Fruit fly (Drosophila melanogaster): ENCODE results near the gene Srrm234.
A peak's percentile ranks its signal among the peaks of the same experiment; 100 is the strongest.

The Srrm234 gene

dm6 chr3L:1692859-1693258 lies 28.0 kb upstream of the Srrm234 start:
- TF ChIP-seq gl (tag; optimal IDR thresholded peaks at IDR 0.05), result peak; percentile 10
- no peak for TF ChIP-seq D1 (tag; optimal IDR thresholded peaks at IDR 0.05)
- TF ChIP-seq CG10348 (GFP tag; IDR thresholded peaks at IDR 0.05), result no peak
- peak; percentile 74 for TF ChIP-seq CG8159 (tag; optimal IDR thresholded peaks at IDR 0.05)
- TF ChIP-seq EcR (GFP tag; optimal IDR thresholded peaks at IDR 0.05), result no peak
- TF ChIP-seq CG13204 (GFP tag; optimal IDR thresholded peaks at IDR 0.05), result no peak
- TF ChIP-seq Snoo (tag; optimal IDR thresholded peaks at IDR 0.05), result no peak
- peak; percentile 61 for TF ChIP-seq CG14655 (GFP tag; optimal IDR thresholded peaks at IDR 0.05)
- TF ChIP-seq CG17806 (tag; optimal IDR thresholded peaks at IDR 0.05), result peak; percentile 70
- no peak for TF ChIP-seq rn (GFP tag; IDR thresholded peaks at IDR 0.05)
- no peak for TF ChIP-seq Pif1B (GFP tag; optimal IDR thresholded peaks at IDR 0.05)
- TF ChIP-seq Pif1A (GFP tag; optimal IDR thresholded peaks at IDR 0.05), result no peak
- no peak for TF ChIP-seq CG12605 (GFP tag; IDR thresholded peaks at IDR 0.05)
- TF ChIP-seq CG8301 (tag; optimal IDR thresholded peaks at IDR 0.05), result peak; percentile 33
- TF ChIP-seq CG15710 (tag; optimal IDR thresholded peaks at IDR 0.05), result peak; percentile 44
- TF ChIP-seq CG9948 (tag; optimal IDR thresholded peaks at IDR 0.05), result peak; percentile 56
- no peak for TF ChIP-seq CG4496 (GFP tag; IDR thresholded peaks at IDR 0.05)
- TF ChIP-seq CG34367 (tag; optimal IDR thresholded peaks at IDR 0.05), result peak; percentile 36
- no peak for TF ChIP-seq CG32121 (GFP tag; IDR thresholded peaks at IDR 0.05)
- TF ChIP-seq Ets98B (GFP tag; IDR thresholded peaks at IDR 0.05), result no peak
- TF ChIP-seq fd96Ca (GFP tag; IDR thresholded peaks at IDR 0.05), result no peak

- TF ChIP-seq CG10348 (GFP tag; IDR thresholded peaks at IDR 0.05), result no peak
- peak; percentile 81 for TF ChIP-seq Pif1B (GFP tag; optimal IDR thresholded peaks at IDR 0.05)
- peak; percentile 92 for TF ChIP-seq CG15710 (tag; optimal IDR thresholded peaks at IDR 0.05)
- peak; percentile 91 for TF ChIP-seq CG9948 (tag; optimal IDR thresholded peaks at IDR 0.05)
- TF ChIP-seq fd96Ca (GFP tag; IDR thresholded peaks at IDR 0.05), result peak; percentile 89
- TF ChIP-seq CG13204 (GFP tag; optimal IDR thresholded peaks at IDR 0.05), result peak; percentile 83
- peak; percentile 90 for TF ChIP-seq gl (tag; optimal IDR thresholded peaks at IDR 0.05)
- peak; percentile 81 for TF ChIP-seq CG8301 (tag; optimal IDR thresholded peaks at IDR 0.05)
- peak; percentile 70 for TF ChIP-seq CG12605 (GFP tag; IDR thresholded peaks at IDR 0.05)
- peak; percentile 80 for TF ChIP-seq rn (GFP tag; IDR thresholded peaks at IDR 0.05)
- peak; percentile 88 for TF ChIP-seq Pif1A (GFP tag; optimal IDR thresholded peaks at IDR 0.05)
- TF ChIP-seq CG4496 (GFP tag; IDR thresholded peaks at IDR 0.05), result peak; percentile 90
- peak; percentile 56 for TF ChIP-seq D1 (tag; optimal IDR thresholded peaks at IDR 0.05)
- TF ChIP-seq Snoo (tag; optimal IDR thresholded peaks at IDR 0.05), result peak; percentile 87
- TF ChIP-seq CG8159 (tag; optimal IDR thresholded peaks at IDR 0.05), result peak; percentile 88
- peak; percentile 76 for TF ChIP-seq EcR (GFP tag; optimal IDR thresholded peaks at IDR 0.05)
- peak; percentile 78 for TF ChIP-seq CG14655 (GFP tag; optimal IDR thresholded peaks at IDR 0.05)
- TF ChIP-seq CG34367 (tag; optimal IDR thresholded peaks at IDR 0.05), result peak; percentile 90
- peak; percentile 63 for TF ChIP-seq CG32121 (GFP tag; IDR thresholded peaks at IDR 0.05)
- peak; percentile 78 for TF ChIP-seq CG17806 (tag; optimal IDR thresholded peaks at IDR 0.05)
- TF ChIP-seq Ets98B (GFP tag; IDR thresholded peaks at IDR 0.05), result peak; percentile 76
Measured at dm6 chr3L:1692122-1692786, 27.4 kb upstream of the Srrm234 start.

dm6 chr3L:1690727-1691413 lies 26.0 kb upstream of the Srrm234 start:
- TF ChIP-seq rn (GFP tag; IDR thresholded peaks at IDR 0.05), result peak; percentile 44; the same call in 1 of the 2 replicates
- peak; percentile 77 for TF ChIP-seq CG8301 (tag; optimal IDR thresholded peaks at IDR 0.05)
- peak; percentile 81 for TF ChIP-seq CG14655 (GFP tag; optimal IDR thresholded peaks at IDR 0.05)
- peak; percentile 54 for TF ChIP-seq Snoo (tag; optimal IDR thresholded peaks at IDR 0.05)
- peak; percentile 73 for TF ChIP-seq Pif1B (GFP tag; optimal IDR thresholded peaks at IDR 0.05)
- peak; percentile 70 for TF ChIP-seq gl (tag; optimal IDR thresholded peaks at IDR 0.05)
- peak; percentile 39 for TF ChIP-seq CG13204 (GFP tag; optimal IDR thresholded peaks at IDR 0.05)
- TF ChIP-seq CG17806 (tag; optimal IDR thresholded peaks at IDR 0.05), result peak; percentile 83
- no peak for TF ChIP-seq CG10348 (GFP tag; IDR thresholded peaks at IDR 0.05)
- peak; percentile 86 for TF ChIP-seq Pif1A (GFP tag; optimal IDR thresholded peaks at IDR 0.05)
- TF ChIP-seq CG34367 (tag; optimal IDR thresholded peaks at IDR 0.05), result peak; percentile 72
- TF ChIP-seq CG32121 (GFP tag; IDR thresholded peaks at IDR 0.05), result peak; percentile 55; the same call in 1 of the 2 replicates
- TF ChIP-seq CG4496 (GFP tag; IDR thresholded peaks at IDR 0.05), result peak; percentile 86
- TF ChIP-seq CG8159 (tag; optimal IDR thresholded peaks at IDR 0.05), result peak; percentile 86
- TF ChIP-seq fd96Ca (GFP tag; IDR thresholded peaks at IDR 0.05), result peak; percentile 86
- TF ChIP-seq CG12605 (GFP tag; IDR thresholded peaks at IDR 0.05), result peak; percentile 63
- peak; percentile 72 for TF ChIP-seq Ets98B (GFP tag; IDR thresholded peaks at IDR 0.05)
- TF ChIP-seq CG9948 (tag; optimal IDR thresholded peaks at IDR 0.05), result peak; percentile 85
- TF ChIP-seq CG15710 (tag; optimal IDR thresholded peaks at IDR 0.05), result peak; percentile 79
- TF ChIP-seq EcR (GFP tag; optimal IDR thresholded peaks at IDR 0.05), result no peak
- TF ChIP-seq D1 (tag; optimal IDR thresholded peaks at IDR 0.05), result peak; percentile 28

dm6 chr3L:1688569-1688968 lies 23.7 kb upstream of the Srrm234 start:
- no peak for TF ChIP-seq D1 (tag; optimal IDR thresholded peaks at IDR 0.05)
- TF ChIP-seq CG32121 (GFP tag; IDR thresholded peaks at IDR 0.05), result no peak
- no peak for TF ChIP-seq CG34367 (tag; optimal IDR thresholded peaks at IDR 0.05)
- TF ChIP-seq fd96Ca (GFP tag; IDR thresholded peaks at IDR 0.05), result peak; percentile 49; the same call in 1 of the 3 replicates
- TF ChIP-seq CG12605 (GFP tag; IDR thresholded peaks at IDR 0.05), result no peak; the same call in 1 of the 2 replicates
- peak; percentile 59 for TF ChIP-seq CG13204 (GFP tag; optimal IDR thresholded peaks at IDR 0.05)
- no peak for TF ChIP-seq Snoo (tag; optimal IDR thresholded peaks at IDR 0.05)
- no peak for TF ChIP-seq CG17806 (tag; optimal IDR thresholded peaks at IDR 0.05)
- TF ChIP-seq CG8159 (tag; optimal IDR thresholded peaks at IDR 0.05), result no peak
- TF ChIP-seq CG4496 (GFP tag; IDR thresholded peaks at IDR 0.05), result peak; percentile 89
- TF ChIP-seq CG15710 (tag; optimal IDR thresholded peaks at IDR 0.05), result no peak
- no peak for TF ChIP-seq gl (tag; optimal IDR thresholded peaks at IDR 0.05)
- no peak for TF ChIP-seq CG9948 (tag; optimal IDR thresholded peaks at IDR 0.05)
- TF ChIP-seq Ets98B (GFP tag; IDR thresholded peaks at IDR 0.05), result peak; percentile 28
- TF ChIP-seq Pif1B (GFP tag; optimal IDR thresholded peaks at IDR 0.05), result no peak
- no peak for TF ChIP-seq Pif1A (GFP tag; optimal IDR thresholded peaks at IDR 0.05)
- TF ChIP-seq EcR (GFP tag; optimal IDR thresholded peaks at IDR 0.05), result peak; percentile 26
- TF ChIP-seq CG14655 (GFP tag; optimal IDR thresholded peaks at IDR 0.05), result no peak
- no peak for TF ChIP-seq rn (GFP tag; IDR thresholded peaks at IDR 0.05)
- no peak for TF ChIP-seq CG8301 (tag; optimal IDR thresholded peaks at IDR 0.05)
- no peak for TF ChIP-seq CG10348 (GFP tag; IDR thresholded peaks at IDR 0.05)

Measured in whole organism, pupa.